Worm (Caenorhabditis elegans) whole organism, young adult: ENCODE results near the gene lys-5.

Experiments
- C17E4.6 ChIP-seq: fragments of 200-800 bp; sonication (Bioruptor generic); IDR thresholded peaks from 2 replicates; pipeline ENCODE4 v1.3.6; 2022; ENCODE audit warnings: missing genetic modification reagents, missing genetic modification characterization, missing compliant biosample characterization
- D2030.7 ChIP-seq: fragments of 200-800 bp; sonication (Bioruptor generic); IDR thresholded peaks from 2 replicates; pipeline ENCODE4 v1.3.6; 2022; ENCODE audit warnings: missing genetic modification reagents, missing genetic modification characterization, missing compliant biosample characterization
- T07F8.4 ChIP-seq: sonication (generic microtip); optimal IDR thresholded peaks from 2 replicates; lab custom pipeline; 2016; ENCODE audit warnings: mild to moderate bottlenecking, missing genetic modification characterization, moderate library complexity, missing compliant biosample characterization
- Y53G8AR.9 ChIP-seq: fragments of 200-800 bp; sonication (Bioruptor generic); conservative IDR thresholded peaks from 2 replicates; pipeline ENCODE4 v1.3.6; 2022; ENCODE audit warnings: missing genetic modification reagents, missing genetic modification characterization, missing compliant biosample characterization
- Y56A3A.18 ChIP-seq: fragments of 200-800 bp; sonication (Bioruptor generic); IDR thresholded peaks from 2 replicates; pipeline ENCODE4 v1.3.6; 2022; ENCODE audit warnings: missing genetic modification reagents, missing genetic modification characterization, missing compliant biosample characterization
- ama-1 ChIP-seq, 3 experiments: fragments of 150-350 bp in 1 of 3; sonication (generic microtip) in 2 of 3; optimal IDR thresholded peaks; 2 replicates each; lab custom pipeline; 2014 to 2018; ENCODE audit warnings: missing biosample characterization in 2 of 3, missing genetic modification characterization in 2 of 3, missing genetic modification reagents in 2 of 3
- aptf-2 ChIP-seq: fragments of 200-800 bp; sonication (Bioruptor generic); conservative IDR thresholded peaks from 2 replicates; pipeline ENCODE4 v1.3.6; 2022; ENCODE audit warnings: missing genetic modification reagents, missing genetic modification characterization, missing compliant biosample characterization
- attf-3 ChIP-seq: fragments of 200-800 bp; sonication (Bioruptor generic); conservative IDR thresholded peaks from 2 replicates; pipeline ENCODE4 v1.3.6; 2022; ENCODE audit warnings: missing genetic modification reagents, missing genetic modification characterization, missing compliant biosample characterization
- cebp-1 ChIP-seq, 2 experiments: fragments of 200-800 bp in 1 of 2; sonication (Bioruptor generic) in 1 of 2; sonication (generic microtip) in 1 of 2; IDR thresholded peaks in 1 of 2; optimal IDR thresholded peaks in 1 of 2; 2 replicates each; pipeline versions ENCODE4 v1.3.6 to Lab custom; 2017 to 2022; ENCODE audit warnings: missing compliant biosample characterization in 2 of 2, missing genetic modification characterization in 2 of 2, mild to moderate bottlenecking in 1 of 2, missing genetic modification reagents in 1 of 2, moderate library complexity in 1 of 2
- ceh-100 ChIP-seq: fragments of 200-800 bp; sonication (Bioruptor generic); IDR thresholded peaks from 2 replicates; pipeline ENCODE4 v1.3.6; 2022; ENCODE audit warnings: missing genetic modification reagents, missing genetic modification characterization, missing compliant biosample characterization
- ceh-27 ChIP-seq: fragments of 200-800 bp; sonication (Bioruptor generic); optimal IDR thresholded peaks from 2 replicates; lab custom pipeline; 2018; ENCODE audit warnings: mild to moderate bottlenecking, missing genetic modification characterization, moderate library complexity, missing compliant biosample characterization
- ceh-40 ChIP-seq: fragments of 200-800 bp; sonication (Bioruptor generic); IDR thresholded peaks from 2 replicates; pipeline ENCODE4 v1.3.6; 2022; ENCODE audit warnings: missing genetic modification characterization, missing compliant biosample characterization
- dox-1 ChIP-seq: fragments of 200-800 bp; sonication (Bioruptor generic); IDR thresholded peaks from 2 replicates; pipeline ENCODE4 v1.3.6; 2022; ENCODE audit warnings: missing genetic modification reagents, missing genetic modification characterization, missing compliant biosample characterization
- ekl-4 ChIP-seq: fragments of 200-800 bp; sonication (Bioruptor generic); IDR thresholded peaks from 2 replicates; pipeline ENCODE4 v1.3.6; 2022; ENCODE audit warnings: missing genetic modification reagents, missing genetic modification characterization, missing compliant biosample characterization
- hsf-1 ChIP-seq: fragments of 200-800 bp; sonication (Bioruptor generic); IDR thresholded peaks from 2 replicates; pipeline ENCODE4 v1.3.6; 2022; ENCODE audit warnings: missing genetic modification reagents, missing genetic modification characterization, missing compliant biosample characterization
- lag-1 ChIP-seq: fragments of 200-800 bp; sonication (Bioruptor generic); IDR thresholded peaks from 2 replicates; pipeline ENCODE4 v1.3.6; 2022; ENCODE audit warnings: missing genetic modification reagents, missing genetic modification characterization, missing compliant biosample characterization
- let-526 ChIP-seq: fragments of 200-800 bp; sonication (Bioruptor generic); IDR thresholded peaks from 2 replicates; pipeline ENCODE4 v1.3.6; 2022; ENCODE audit warnings: missing genetic modification reagents, missing genetic modification characterization, missing compliant biosample characterization
- let-607 ChIP-seq, 2 experiments: fragments of 200-800 bp in 1 of 2; sonication (Bioruptor generic) in 1 of 2; sonication (generic microtip) in 1 of 2; optimal IDR thresholded peaks; 2 replicates each; lab custom pipeline; 2016 to 2018; ENCODE audit warnings: mild to moderate bottlenecking in 2 of 2, missing compliant biosample characterization in 2 of 2, missing genetic modification characterization in 2 of 2, moderate library complexity in 2 of 2, missing genotype in 1 of 2
- lin-35 ChIP-seq, 3 experiments: fragments of 150-350 bp in 2 of 3; sonication (generic microtip) in 1 of 3; optimal IDR thresholded peaks; 2 replicates each; lab custom pipeline; 2014 to 2018; ENCODE audit warnings: missing biosample characterization in 3 of 3, missing genetic modification characterization in 3 of 3, missing genetic modification reagents in 3 of 3
- lin-54 ChIP-seq: fragments of 200-800 bp; sonication (Bioruptor generic); optimal IDR thresholded peaks from 2 replicates; lab custom pipeline; 2018; ENCODE audit warnings: mild to moderate bottlenecking, missing genetic modification characterization, missing compliant biosample characterization
- lsy-27 ChIP-seq: sonication (generic microtip); optimal IDR thresholded peaks from 2 replicates; lab custom pipeline; 2017; ENCODE audit warnings: missing genetic modification characterization, mild to moderate bottlenecking, missing compliant biosample characterization, antibody characterized with exemption, missing genotype, borderline replicate concordance; ENCODE audit not compliant: insufficient read depth
- madf-10 ChIP-seq: sonication (generic microtip); optimal IDR thresholded peaks from 2 replicates; lab custom pipeline; 2016; ENCODE audit warnings: mild to moderate bottlenecking, missing genetic modification characterization, missing compliant biosample characterization
- madf-6 ChIP-seq: fragments of 200-800 bp; sonication (Bioruptor generic); IDR thresholded peaks from 2 replicates; pipeline ENCODE4 v1.3.6; 2022; ENCODE audit warnings: missing genetic modification reagents, missing genetic modification characterization, missing compliant biosample characterization
- madf-8 ChIP-seq: fragments of 200-800 bp; sonication (Bioruptor generic); conservative IDR thresholded peaks from 2 replicates; pipeline ENCODE4 v1.3.6; 2022; ENCODE audit warnings: missing genetic modification reagents, missing genetic modification characterization, missing compliant biosample characterization
- mcd-1 ChIP-seq: fragments of 200-800 bp; sonication (Bioruptor generic); IDR thresholded peaks from 2 replicates; pipeline ENCODE4 v1.3.6; 2022; ENCODE audit warnings: missing genetic modification reagents, missing genetic modification characterization, missing compliant biosample characterization
- mel-28 ChIP-seq: sonication (generic microtip); optimal IDR thresholded peaks from 2 replicates; lab custom pipeline; 2016; ENCODE audit warnings: borderline replicate concordance, mild to moderate bottlenecking, missing genetic modification characterization, missing compliant biosample characterization
- nfya-2 ChIP-seq: fragments of 200-800 bp; sonication (Bioruptor generic); IDR thresholded peaks from 2 replicates; pipeline ENCODE4 v1.3.6; 2022; ENCODE audit warnings: missing genetic modification reagents, missing genetic modification characterization, missing compliant biosample characterization
- nhr-120 ChIP-seq: fragments of 200-800 bp; sonication (Bioruptor generic); IDR thresholded peaks from 2 replicates; pipeline ENCODE4 v1.3.6; 2022; ENCODE audit warnings: missing genetic modification characterization, missing compliant biosample characterization
- nhr-80 ChIP-seq: sonication (generic microtip); optimal IDR thresholded peaks from 2 replicates; lab custom pipeline; 2016; ENCODE audit warnings: missing genetic modification characterization, missing compliant biosample characterization
- nhr-90 ChIP-seq: sonication (generic microtip); optimal IDR thresholded peaks from 2 replicates; lab custom pipeline; 2016; ENCODE audit warnings: missing genotype, mild to moderate bottlenecking, missing genetic modification characterization, missing compliant biosample characterization
- pbrm-1 ChIP-seq: fragments of 200-800 bp; sonication (Bioruptor generic); IDR thresholded peaks from 2 replicates; pipeline ENCODE4 v1.3.6; 2022; ENCODE audit warnings: missing genetic modification reagents, missing genetic modification characterization, missing compliant biosample characterization
- rcor-1 ChIP-seq: fragments of 200-800 bp; sonication (Bioruptor generic); IDR thresholded peaks from 2 replicates; pipeline ENCODE4 v1.3.6; 2022; ENCODE audit warnings: missing genetic modification reagents, missing genetic modification characterization, missing compliant biosample characterization
- rpc-1 ChIP-seq, 2 experiments: fragments of 150-350 bp in 1 of 2; sonication (generic microtip) in 1 of 2; optimal IDR thresholded peaks; 2 replicates each; lab custom pipeline; 2014 to 2018; ENCODE audit warnings: missing biosample characterization in 1 of 2, missing genetic modification characterization in 1 of 2, missing genetic modification reagents in 1 of 2, missing genotype in 1 of 2
- sdz-38 ChIP-seq: sonication (generic microtip); optimal IDR thresholded peaks from 2 replicates; lab custom pipeline; 2016; ENCODE audit warnings: missing genotype, missing genetic modification characterization, missing compliant biosample characterization
- snpc-3.4 ChIP-seq: sonication (generic microtip); optimal IDR thresholded peaks from 2 replicates; lab custom pipeline; 2017; ENCODE audit warnings: missing genetic modification characterization, mild to moderate bottlenecking, missing compliant biosample characterization, antibody characterized with exemption, moderate library complexity, missing genotype, missing genetic modification reagents
- tlf-1 ChIP-seq: fragments of 200-800 bp; sonication (Bioruptor generic); optimal IDR thresholded peaks from 2 replicates; lab custom pipeline; 2018; ENCODE audit warnings: mild to moderate bottlenecking, missing genetic modification characterization, missing compliant biosample characterization
- unc-130 ChIP-seq: sonication (generic microtip); optimal IDR thresholded peaks from 2 replicates; lab custom pipeline; 2016; ENCODE audit warnings: missing genetic modification reagents, missing genetic modification characterization, missing compliant biosample characterization
- ztf-22 ChIP-seq: fragments of 200-800 bp; sonication (Bioruptor generic); optimal IDR thresholded peaks from 2 replicates; lab custom pipeline; 2018; ENCODE audit warnings: mild to moderate bottlenecking, missing genetic modification characterization, moderate library complexity, missing compliant biosample characterization

lys-5 gene

ce11 chrIV:11640915-11641314, 15.5 kb upstream of the lys-5 start, which contains the start of gene ttr-50:
Gene ttr-50 (minus strand): TSS chrIV:11641015.
- TF ChIP-seq mel-28 (tag; lab: Kevin White, UChicago) = no peak
- TF ChIP-seq aptf-2 (GFP tag; lab: Robert Waterston, UW) = 0 out of 2 replicates have a peak, but pooled peaks have one; percentile 19

ce11 chrIV:11638016-11638415, 12.6 kb upstream of the lys-5 start, which contains the start of gene rbm-17:
Gene rbm-17 (plus strand): TSS chrIV:11638316.
- TF ChIP-seq attf-3 (GFP tag; lab: Robert Waterston, UW) (no peak), ztf-22 (GFP tag; lab: Kevin White, UChicago) (no peak), T07F8.4 (tag; lab: Kevin White, UChicago) (no peak), ama-1 (optimal IDR thresholded peaks at IDR 0.05; lab: Kevin White, UChicago) (peak; percentile 36), ama-1 (GFP tag; optimal IDR thresholded peaks at IDR 0.05; lab: Kevin White, UChicago) (no peak), madf-6 (GFP tag; lab: Robert Waterston, UW) (no peak), snpc-3.4 (tag; lab: Kevin White, UChicago) (no peak), hsf-1 (0 out of 2 replicates have a peak, but pooled peaks have one; percentile 11), nhr-120 (GFP tag; lab: Robert Waterston, UW) (no peak), cebp-1 (GFP tag; IDR thresholded peaks at IDR 0.05; lab: Robert Waterston, UW) (no peak), cebp-1 (tag; optimal IDR thresholded peaks at IDR 0.05; lab: Kevin White, UChicago) (peak; percentile 17), madf-8 (no peak), Y56A3A.18 (no peak), Y53G8AR.9 (GFP tag; lab: Robert Waterston, UW) (no peak), let-526 (no peak), rpc-1 (optimal IDR thresholded peaks at IDR 0.05; lab: Kevin White, UChicago) (no peak), rpc-1 (tag; optimal IDR thresholded peaks at IDR 0.05; lab: Kevin White, UChicago) (no peak)

ce11 chrIV:11636409-11636723, 11.0 kb upstream of the lys-5 start, which contains the start of gene F58B3.6:
Gene F58B3.6 (plus strand): TSS chrIV:11636648.
- peak; percentile 43 for TF ChIP-seq mcd-1 (GFP tag; lab: Robert Waterston, UW)
- TF ChIP-seq ceh-100 (GFP tag; lab: Robert Waterston, UW) = peak; percentile 58
- TF ChIP-seq let-526 = no peak
- no peak for TF ChIP-seq cebp-1 (GFP tag; IDR thresholded peaks at IDR 0.05; lab: Robert Waterston, UW)
- peak; percentile 46 for TF ChIP-seq cebp-1 (tag; optimal IDR thresholded peaks at IDR 0.05; lab: Kevin White, UChicago)

- no peak for TF ChIP-seq lsy-27
- TF ChIP-seq dox-1 (GFP tag; lab: Robert Waterston, UW) = peak; percentile 36; the same call in 1 of the 2 replicates
- no peak for TF ChIP-seq sdz-38 (tag; lab: Kevin White, UChicago)
- peak; percentile 49 for TF ChIP-seq unc-130
- peak; percentile 41 for TF ChIP-seq lin-54
- TF ChIP-seq tlf-1 (GFP tag; lab: Kevin White, UChicago) = no peak
- peak; percentile 1 for TF ChIP-seq madf-10 (tag; lab: Kevin White, UChicago)
- no peak for TF ChIP-seq C17E4.6 (GFP tag; lab: Robert Waterston, UW)
- no peak for TF ChIP-seq hsf-1
- peak in 1 of 2 experiments; percentile 28 for TF ChIP-seq let-607 (tag; optimal IDR thresholded peaks at IDR 0.05; lab: Kevin White, UChicago)
- TF ChIP-seq ceh-27 = peak; percentile 8
- TF ChIP-seq lin-35 (GFP tag; optimal IDR thresholded peaks at IDR 0.05; lab: Kevin White, UChicago) = peak in 1 of 3 experiments; percentile 23
- TF ChIP-seq lag-1 (GFP tag; lab: Robert Waterston, UW) = no peak
- TF ChIP-seq ceh-40 (GFP tag; lab: Robert Waterston, UW) = no peak
- peak; percentile 48; the same call in 1 of the 2 replicates for TF ChIP-seq cebp-1 (GFP tag; IDR thresholded peaks at IDR 0.05; lab: Robert Waterston, UW)
- TF ChIP-seq cebp-1 (tag; optimal IDR thresholded peaks at IDR 0.05; lab: Kevin White, UChicago) = peak; percentile 94
- no peak for TF ChIP-seq ekl-4 (GFP tag; lab: Robert Waterston, UW)
- no peak for TF ChIP-seq nhr-90 (tag; lab: Kevin White, UChicago)
- TF ChIP-seq mcd-1 (GFP tag; lab: Robert Waterston, UW) = peak; percentile 88
- peak; percentile 22; the same call in 1 of the 2 replicates for TF ChIP-seq rcor-1 (GFP tag; lab: Robert Waterston, UW)
- no peak for TF ChIP-seq nfya-2 (GFP tag; lab: Robert Waterston, UW)
- TF ChIP-seq pbrm-1 (GFP tag; lab: Robert Waterston, UW) = 0 out of 2 replicates have a peak, but pooled peaks have one; percentile 24
- 0 out of 2 replicates have a peak, but pooled peaks have one; percentile 19 for TF ChIP-seq D2030.7 (GFP tag; lab: Robert Waterston, UW)
- TF ChIP-seq nhr-80 = peak; percentile 44
Observed at ce11 chrIV:11635437-11636408, 10.3 kb upstream of the lys-5 start, which contains the start of gene mars-1. Gene mars-1 (minus strand): TSS chrIV:11635487.
